Worm (Caenorhabditis elegans): ENCODE measurements around the gene rol-3.

The rol-3 gene

DNA sequence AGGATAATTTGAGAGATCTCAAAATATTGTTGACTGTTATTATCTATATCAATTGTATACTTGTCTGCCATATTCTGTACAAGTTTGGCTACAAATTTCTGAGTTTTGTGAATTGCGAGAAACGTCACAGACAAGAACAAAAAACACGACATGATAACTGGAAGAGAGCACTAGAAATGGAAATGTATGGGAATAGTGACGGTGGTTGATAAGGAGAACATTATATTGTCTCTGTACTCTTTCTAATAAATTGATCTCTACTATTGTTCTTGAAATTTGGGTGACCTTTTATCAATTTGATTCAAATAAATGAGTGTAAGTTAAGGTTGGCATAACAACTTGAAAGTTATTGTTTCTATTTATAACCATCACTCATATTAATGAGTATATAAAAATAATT lies 25.4 kb downstream of the rol-3 start:
- TF ChIP-seq nhr-76 (tag; optimal IDR thresholded peaks at IDR 0.05), result no peak
- no peak for TF ChIP-seq M03D4.4 (tag; optimal IDR thresholded peaks at IDR 0.05)
- no peak for TF ChIP-seq mls-2 (tag; optimal IDR thresholded peaks at IDR 0.05)
- no peak for TF ChIP-seq elt-1 (tag; optimal IDR thresholded peaks at IDR 0.05; ENCODE audit: borderline replicate concordance, insufficient read depth)
- TF ChIP-seq nhr-12 (tag; optimal IDR thresholded peaks at IDR 0.05), result no peak
- TF ChIP-seq drap-1 (GFP tag; optimal IDR thresholded peaks at IDR 0.05), result no peak
- no peak for TF ChIP-seq zip-8 (tag; optimal IDR thresholded peaks at IDR 0.05)
- TF ChIP-seq elt-3 (tag; optimal IDR thresholded peaks at IDR 0.05), result no peak
- no peak for TF ChIP-seq ces-1 (GFP tag; optimal IDR thresholded peaks at IDR 0.05)
- no peak for TF ChIP-seq nhr-28 (tag; optimal IDR thresholded peaks at IDR 0.05)
- no peak for TF ChIP-seq mab-5 (tag; optimal IDR thresholded peaks at IDR 0.05)
- no peak for TF ChIP-seq lin-13 (tag; optimal IDR thresholded peaks at IDR 0.05)
- TF ChIP-seq ceh-83 (GFP tag; optimal IDR thresholded peaks at IDR 0.05), result no peak
- TF ChIP-seq ztf-11 (tag; optimal IDR thresholded peaks at IDR 0.05), result no peak

DNA sequence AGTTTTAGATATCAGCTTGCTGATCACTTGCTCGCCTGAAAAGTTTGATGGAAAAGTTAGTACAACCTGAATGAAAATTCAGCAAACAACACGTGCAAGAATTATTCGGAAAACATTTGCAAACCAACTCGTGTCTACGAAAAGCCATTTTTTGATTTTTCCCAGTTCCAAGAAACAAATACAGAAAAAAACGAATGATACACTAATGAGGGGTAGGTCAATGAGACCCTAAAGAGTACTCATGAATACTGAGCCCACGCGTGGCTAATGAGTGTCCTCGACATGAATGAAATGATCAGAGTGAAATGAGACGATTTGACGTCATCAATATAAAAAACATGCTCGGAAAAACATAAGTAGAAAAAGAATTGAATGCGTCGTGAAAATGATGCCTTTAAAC lies 26.2 kb downstream of the rol-3 start:
- TF ChIP-seq cnd-1 (tag; optimal IDR thresholded peaks at IDR 0.05) (no peak), ces-1 (GFP tag; optimal IDR thresholded peaks at IDR 0.05) (no peak), nhr-28 (tag; optimal IDR thresholded peaks at IDR 0.05) (no peak), lsy-2 (tag; optimal IDR thresholded peaks at IDR 0.05) (no peak), flh-1 (GFP tag; optimal IDR thresholded peaks at IDR 0.05) (no peak), mep-1 (tag; optimal IDR thresholded peaks at IDR 0.05) (no peak), hlh-1 (tag; optimal IDR thresholded peaks at IDR 0.05) (no peak)

DNA sequence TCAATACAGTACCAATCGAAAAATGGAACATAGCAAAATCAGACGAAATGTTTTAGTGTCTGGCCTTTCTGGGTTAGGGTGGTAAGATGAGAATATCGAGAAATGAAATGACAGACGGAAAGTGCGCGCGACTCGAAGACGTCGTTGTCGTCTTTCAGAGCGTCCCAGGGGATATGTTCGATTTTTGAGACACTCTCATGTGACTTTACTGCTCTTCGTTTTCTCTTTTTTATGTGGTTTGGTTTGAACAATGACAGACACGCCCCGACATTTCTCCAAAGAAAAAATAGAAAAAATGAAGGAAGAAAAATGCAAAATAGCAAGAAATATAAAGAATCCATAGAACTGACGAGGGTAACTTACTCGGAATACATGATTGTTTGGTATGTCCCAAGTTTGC lies 27.7 kb downstream of the rol-3 start:
- TF ChIP-seq ces-1 (GFP tag; optimal IDR thresholded peaks at IDR 0.05) (no peak), blmp-1 (tag; optimal IDR thresholded peaks at IDR 0.05) (no peak), ztf-11 (tag; optimal IDR thresholded peaks at IDR 0.05) (no peak), flh-1 (GFP tag; optimal IDR thresholded peaks at IDR 0.05) (no peak), sptf-1 (tag; optimal IDR thresholded peaks at IDR 0.05) (no peak), lin-32 (GFP tag; optimal IDR thresholded peaks at IDR 0.05) (no peak), unc-120 (tag; optimal IDR thresholded peaks at IDR 0.05; ENCODE audit: poor library complexity, severe bottlenecking) (no peak)

DNA sequence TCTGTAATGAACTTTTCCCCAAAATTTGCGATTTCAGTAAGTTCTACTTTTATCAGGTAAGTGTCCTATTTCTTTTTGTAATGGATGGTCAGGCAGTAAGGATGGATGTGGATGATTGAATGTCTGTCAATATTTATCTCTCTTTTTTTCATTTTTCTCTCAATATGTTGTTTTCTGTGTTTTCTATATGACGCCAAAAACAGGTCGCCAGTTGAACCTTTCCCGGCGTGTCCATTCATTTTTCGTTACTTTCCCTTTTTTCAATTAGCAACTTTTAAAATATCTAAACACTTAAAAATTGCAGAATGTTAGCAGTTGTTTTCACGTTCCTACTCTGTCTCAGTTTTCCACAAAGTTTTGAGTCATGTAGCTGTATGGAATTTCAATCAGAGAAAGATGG lies 31.3 kb downstream of the rol-3 start, which contains the start of gene timp-1:
timp-1 (plus strand) TSS at position 305 of the 400 bp plus-strand sequence.
- TF ChIP-seq zip-8 (tag; optimal IDR thresholded peaks at IDR 0.05) (peak; percentile 67), lsy-2 (tag; optimal IDR thresholded peaks at IDR 0.05) (no peak), flh-1 (GFP tag; optimal IDR thresholded peaks at IDR 0.05) (no peak)

DNA sequence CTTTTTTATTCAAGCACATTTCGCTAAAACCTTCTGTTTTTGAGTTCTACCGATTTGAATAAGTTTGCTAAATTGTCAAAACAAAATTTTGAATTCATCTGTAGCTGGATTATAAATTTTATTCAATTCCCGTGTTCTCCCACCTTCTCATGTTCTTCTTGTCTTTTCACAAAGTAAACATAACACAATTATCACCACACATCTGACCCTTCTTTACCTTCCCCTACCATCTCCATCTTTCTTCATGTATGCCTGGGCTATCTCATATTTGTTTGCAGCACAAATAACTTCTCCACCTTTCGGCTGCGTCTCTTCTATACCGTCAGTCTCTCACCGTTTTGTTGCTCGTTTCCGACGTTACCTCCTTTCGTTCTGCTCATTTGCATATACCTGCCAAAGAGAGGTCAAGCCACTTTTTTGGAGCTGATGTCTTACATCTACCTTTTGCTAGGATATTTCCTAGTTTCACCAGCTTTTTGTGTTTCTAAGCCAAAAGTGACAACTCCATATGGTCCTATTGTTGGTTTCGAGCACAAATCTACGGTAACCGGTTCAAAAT lies 35.0 kb downstream of the rol-3 start, which contains the start of gene cest-17:
cest-17 (plus strand) TSS at position 248 of the 559 bp plus-strand sequence.
- TF ChIP-seq pha-4 (tag; optimal IDR thresholded peaks at IDR 0.05), result peak; percentile 6
- TF ChIP-seq nhr-2 (tag; optimal IDR thresholded peaks at IDR 0.05), result peak; percentile 0
- no peak for TF ChIP-seq lsy-2 (tag; optimal IDR thresholded peaks at IDR 0.05)

DNA sequence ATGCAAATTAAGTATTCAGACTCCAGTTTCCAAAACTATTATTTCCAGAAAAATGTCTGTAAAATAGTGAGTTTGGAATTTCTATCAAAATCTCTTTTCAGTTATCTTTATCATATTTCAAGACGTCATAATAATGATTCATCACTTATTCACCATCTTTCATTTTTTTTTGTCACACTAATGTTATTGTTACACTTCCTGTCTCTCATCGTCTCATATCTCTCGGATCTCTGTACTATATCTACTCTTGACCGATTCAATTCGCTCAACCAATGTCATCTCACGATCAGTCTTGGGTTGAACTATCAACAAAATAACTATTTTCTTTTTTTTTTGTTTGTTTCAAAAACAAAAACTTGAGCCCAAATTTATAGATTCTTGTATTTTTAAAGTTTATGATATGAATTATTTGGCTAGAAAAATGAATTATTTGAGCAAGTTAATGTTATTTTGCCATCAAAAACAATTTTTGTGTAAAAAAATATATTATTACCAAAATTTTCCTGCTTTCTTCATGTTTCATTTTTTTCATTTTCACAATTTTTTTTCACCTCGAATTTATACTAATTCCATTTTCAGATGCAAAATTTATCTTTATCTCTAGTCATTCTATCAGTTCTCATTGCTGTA lies 36.9 kb downstream of the rol-3 start, which contains the start of gene cri-2:
cri-2 (plus strand) TSS at position 580 of the 630 bp plus-strand sequence.
- TF ChIP-seq unc-62 (GFP tag; optimal IDR thresholded peaks at IDR 0.05) (peak; percentile 68), cnd-1 (tag; optimal IDR thresholded peaks at IDR 0.05) (no peak), ceh-83 (GFP tag; optimal IDR thresholded peaks at IDR 0.05) (no peak), lin-13 (tag; optimal IDR thresholded peaks at IDR 0.05) (no peak), elt-1 (tag; optimal IDR thresholded peaks at IDR 0.05; ENCODE audit: borderline replicate concordance, insufficient read depth) (no peak), flh-1 (GFP tag; optimal IDR thresholded peaks at IDR 0.05) (no peak)

DNA sequence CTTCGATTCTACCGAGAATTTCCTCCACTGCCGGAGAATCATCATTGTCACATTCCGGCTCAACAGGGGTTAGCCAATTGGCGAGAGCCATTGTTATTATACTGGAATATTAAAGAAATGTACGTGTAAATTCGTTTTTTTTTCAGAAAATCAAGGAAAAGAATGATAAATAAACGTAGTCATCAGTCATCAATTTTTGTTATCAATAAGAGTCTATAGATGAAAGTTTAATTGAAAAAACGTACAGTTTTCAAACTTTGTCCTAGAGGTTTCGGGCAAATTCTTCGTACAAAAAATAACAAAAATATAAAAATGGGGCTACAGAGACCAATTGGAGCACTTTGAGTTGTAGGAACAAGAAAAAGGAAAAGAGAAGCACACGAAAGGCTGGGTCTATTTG lies 39.2 kb downstream of the rol-3 start, which contains the start of gene F20D6.11:
F20D6.11 (minus strand) TSS at position 101 of the 400 bp plus-strand sequence.
- TF ChIP-seq unc-120 (tag; optimal IDR thresholded peaks at IDR 0.05; ENCODE audit: poor library complexity, severe bottlenecking) (no peak), elt-3 (tag; optimal IDR thresholded peaks at IDR 0.05) (no peak)

Data from whole organism, mixed stage, embryonic.